Fruit fly (Drosophila melanogaster): Measurements from ENCODE around the gene AkhR.

Gene AkhR

DNA sequence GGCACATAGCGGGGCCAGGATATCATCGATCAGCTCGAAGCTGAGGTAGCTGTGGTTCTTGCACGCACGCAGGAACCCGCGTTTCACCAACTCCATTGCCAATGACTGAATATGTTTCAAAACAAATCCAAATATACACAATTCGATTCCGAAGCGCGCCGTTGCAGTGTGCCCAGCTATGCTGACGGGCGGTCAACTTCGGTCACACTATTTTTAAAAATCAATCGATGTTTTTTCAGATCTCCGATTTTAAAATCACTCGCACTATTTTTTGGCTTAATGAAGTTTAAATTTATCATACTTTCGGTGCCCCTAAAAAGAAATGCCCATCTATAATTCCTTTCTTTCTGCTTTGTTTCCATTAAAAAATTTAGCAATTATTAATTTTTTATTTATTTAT lies 38.5 kb downstream of the AkhR start, which contains the start of gene Nse1 (continued):
- TF ChIP-seq lola (GFP tag; optimal IDR thresholded peaks at IDR 0.05) (no peak), Dll (GFP tag; IDR thresholded peaks at IDR 0.05; ENCODE audit: partially characterized antibody) (peak; percentile 75; the same call in 3 of the 4 replicates), Opbp (GFP tag; IDR thresholded peaks at IDR 0.05; ENCODE audit: partially characterized antibody) (peak; percentile 79; the same call in 2 of the 3 replicates), Vsx1 (GFP tag; optimal IDR thresholded peaks at IDR 0.05) (no peak), onecut (GFP tag; IDR thresholded peaks at IDR 0.05) (peak; percentile 52), ci (GFP tag; IDR thresholded peaks at IDR 0.05) (no peak), CG32532 (GFP tag; IDR thresholded peaks at IDR 0.05) (no peak), sd (tag; optimal IDR thresholded peaks at IDR 0.05) (no peak), inv (GFP tag; IDR thresholded peaks at IDR 0.05; ENCODE audit: partially characterized antibody) (peak; percentile 67), CG7556 (GFP tag; optimal IDR thresholded peaks at IDR 0.05) (no peak), sna (GFP tag; IDR thresholded peaks at IDR 0.05; ENCODE audit: partially characterized antibody) (peak; percentile 78), unc-4 (GFP tag; IDR thresholded peaks at IDR 0.05; ENCODE audit: partially characterized antibody) (peak; percentile 77), Oli (tag; optimal IDR thresholded peaks at IDR 0.05) (no peak), CG9797 (GFP tag; optimal IDR thresholded peaks at IDR 0.05) (peak; percentile 81), CG18476 (GFP tag; optimal IDR thresholded peaks at IDR 0.05) (no peak), Hr39 (optimal IDR thresholded peaks at IDR 0.05) (no peak), Ets97D (GFP tag; optimal IDR thresholded peaks at IDR 0.05) (peak; percentile 46), CG14860 (GFP tag; IDR thresholded peaks at IDR 0.05; ENCODE audit: partially characterized antibody) (peak; percentile 17; the same call in 1 of the 3 replicates), CG3847 (GFP tag; IDR thresholded peaks at IDR 0.05) (peak; percentile 92), Elba2 (GFP tag; optimal IDR thresholded peaks at IDR 0.05) (peak; percentile 85), hbn (GFP tag; IDR thresholded peaks at IDR 0.05; ENCODE audit: partially characterized antibody) (peak; percentile 75), CG6854 (GFP tag; optimal IDR thresholded peaks at IDR 0.05) (no peak), CG4360 (GFP tag; IDR thresholded peaks at IDR 0.05) (no peak), Lhr (GFP tag; optimal IDR thresholded peaks at IDR 0.05) (peak; percentile 24), unpg (GFP tag; optimal IDR thresholded peaks at IDR 0.05) (no peak), Doc2 (GFP tag; IDR thresholded peaks at IDR 0.05) (no peak), CG4617 (GFP tag; optimal IDR thresholded peaks at IDR 0.05; ENCODE audit: borderline replicate concordance) (peak; percentile 9), D (optimal IDR thresholded peaks at IDR 0.05) (peak; percentile 11), D (GFP tag; optimal IDR thresholded peaks at IDR 0.05) (no peak), CG2116 (GFP tag; optimal IDR thresholded peaks at IDR 0.05) (peak; percentile 39), nerfin-2 (GFP tag; IDR thresholded peaks at IDR 0.05; ENCODE audit: partially characterized antibody) (0 out of 2 replicates have a peak, but pooled peaks have one; percentile 36), abd-A (tag; optimal IDR thresholded peaks at IDR 0.05) (no peak), CG1233 (GFP tag; optimal IDR thresholded peaks at IDR 0.05) (no peak), grau (tag; optimal IDR thresholded peaks at IDR 0.05) (no peak), CG34376 (GFP tag; optimal IDR thresholded peaks at IDR 0.05) (no peak), pros (GFP tag; optimal IDR thresholded peaks at IDR 0.05) (no peak), CG10267 (tag; optimal IDR thresholded peaks at IDR 0.05) (peak; percentile 32), Bgb (GFP tag; IDR thresholded peaks at IDR 0.05; ENCODE audit: partially characterized antibody) (peak; percentile 83), lbe (GFP tag; optimal IDR thresholded peaks at IDR 0.05) (no peak), odd (GFP tag; optimal IDR thresholded peaks at IDR 0.05) (no peak), stwl (tag; optimal IDR thresholded peaks at IDR 0.05) (peak; percentile 72), Myb (GFP tag; optimal IDR thresholded peaks at IDR 0.05) (peak; percentile 43), CG17829 (tag; optimal IDR thresholded peaks at IDR 0.05) (peak; percentile 24), MESR4 (GFP tag; optimal IDR thresholded peaks at IDR 0.05) (peak; percentile 22), dysf (GFP tag; IDR thresholded peaks at IDR 0.05) (no peak), vvl (GFP tag; IDR thresholded peaks at IDR 0.05) (peak; percentile 9; the same call in 1 of the 2 replicates), Scr (GFP tag; IDR thresholded peaks at IDR 0.05; ENCODE audit: partially characterized antibody) (peak; percentile 75), Sin3A (optimal IDR thresholded peaks at IDR 0.05) (peak; percentile 32), E2f2 (GFP tag; IDR thresholded peaks at IDR 0.05) (peak; percentile 97), so (GFP tag; IDR thresholded peaks at IDR 0.05) (no peak)

Measured in whole organism, embryonic.